Fruit fly (Drosophila melanogaster) whole organism: ENCODE measurements around the gene CG15740.

Source experiments
- CG8478 ChIP-seq: fragments of >200 bp; optimal IDR thresholded peaks from 2 replicates; lab custom pipeline; 2018; ENCODE audit warnings: inconsistent platforms
- Dll ChIP-seq: fragments of >200 bp; optimal IDR thresholded peaks from 2 replicates; lab custom pipeline; 2017
- EcR ChIP-seq, 2 experiments: fragments of >200 bp; optimal IDR thresholded peaks; 2 replicates each; lab custom pipeline; 2017; ENCODE audit warnings: missing biosample characterization in 2 of 2, missing genetic modification characterization in 2 of 2, missing genetic modification reagents in 2 of 2
- pan ChIP-seq: fragments of >200 bp; optimal IDR thresholded peaks from 2 replicates; lab custom pipeline; 2017
- psq ChIP-seq: fragments of >200 bp; optimal IDR thresholded peaks from 2 replicates; lab custom pipeline; 2017
- usp ChIP-seq: fragments of >200 bp; optimal IDR thresholded peaks from 2 replicates; lab custom pipeline; 2017; ENCODE audit warnings: missing biosample characterization, missing genetic modification characterization, mixed read lengths

dm6 chrX:11816434-11816948 lies 29.4 kb downstream of the CG15740 start, which contains the start of the genes CG1578 and rudhira:
- no peak for TF ChIP-seq psq (lab: Kevin White, UChicago)
- TF ChIP-seq CG8478 (lab: Kevin White, UChicago), result no peak
- no peak for TF ChIP-seq Dll (lab: Kevin White, UChicago)
- no peak for TF ChIP-seq EcR (GFP tag; optimal IDR thresholded peaks at IDR 0.05; lab: Kevin White, UChicago)
- no peak for TF ChIP-seq pan (lab: Kevin White, UChicago)
- TF ChIP-seq usp (GFP tag; lab: Kevin White, UChicago), result no peak
